Worm (Caenorhabditis elegans) whole organism, L4 larva: ENCODE data around the gene pir-1.

Experiments
- F26F4.8 ChIP-seq: fragments of 200-800 bp; sonication (Bioruptor generic); conservative IDR thresholded peaks from 2 replicates; pipeline ENCODE4 v1.3.6; 2022; ENCODE audit warnings: missing genetic modification characterization, missing compliant biosample characterization
- Y105C5A.15 ChIP-seq: fragments of 200-800 bp; sonication (Bioruptor generic); IDR thresholded peaks from 2 replicates; pipeline ENCODE4 v1.3.6; 2022; ENCODE audit warnings: missing genetic modification characterization, missing compliant biosample characterization
- ama-1 ChIP-seq: fragments of 150-350 bp; optimal IDR thresholded peaks from 2 replicates; lab custom pipeline; 2014; ENCODE audit warnings: inconsistent platforms, mixed read lengths
- daf-12 ChIP-seq: fragments of 150-350 bp; optimal IDR thresholded peaks from 2 replicates; lab custom pipeline; 2014; ENCODE audit warnings: missing biosample characterization, missing genetic modification reagents, missing genetic modification characterization
- pha-4 ChIP-seq, 2 experiments: fragments of 150-350 bp in 1 of 2; fragments of 200-800 bp in 1 of 2; sonication (Bioruptor generic) in 1 of 2; IDR thresholded peaks in 1 of 2; optimal IDR thresholded peaks in 1 of 2; 2 replicates each; pipeline versions ENCODE4 v1.3.6 to Lab custom; 2014 to 2022; ENCODE audit warnings: missing genetic modification characterization in 2 of 2, missing genetic modification reagents in 2 of 2, missing biosample characterization in 1 of 2, missing compliant biosample characterization in 1 of 2
- pqm-1 ChIP-seq: sonication (generic microtip); optimal IDR thresholded peaks from 2 replicates; lab custom pipeline; 2017; ENCODE audit warnings: missing biosample characterization, missing genetic modification characterization

- TF ChIP-seq pha-4 (GFP tag; IDR thresholded peaks at IDR 0.05; lab: Robert Waterston, UW) (no peak), pha-4 (tag; optimal IDR thresholded peaks at IDR 0.05; lab: Kevin White, UChicago) (no peak), ama-1 (lab: Kevin White, UChicago) (no peak), F26F4.8 (GFP tag; lab: Robert Waterston, UW) (no peak), daf-12 (no peak), Y105C5A.15 (no peak), pqm-1 (tag; lab: Kevin White, UChicago) (no peak)
Observed at ce11 chrII:9227134-9227533, 50.0 kb downstream of the pir-1 start, which contains the start of gene abu-14.
